Worm (Caenorhabditis elegans) whole organism, L3 larva: ENCODE measurements around the gene srh-183.

Experiments
- ceh-9 ChIP-seq: sonication (generic microtip); optimal IDR thresholded peaks from 2 replicates; lab custom pipeline; 2018; ENCODE audit warnings: missing biosample characterization, missing genetic modification characterization
- elt-1 ChIP-seq: fragments of 150-350 bp; optimal IDR thresholded peaks from 2 replicates; lab custom pipeline; 2014; ENCODE audit warnings: missing biosample characterization, missing genetic modification characterization
- elt-3 ChIP-seq, 3 experiments: fragments of 150-350 bp in 1 of 3; sonication (generic microtip) in 2 of 3; optimal IDR thresholded peaks; 2 replicates in 2 of 3; 4 replicates in 1 of 3; lab custom pipeline; 2014 to 2017; ENCODE audit warnings: missing biosample characterization in 3 of 3, missing genetic modification characterization in 3 of 3

ce11 chrV:19986788-19987187 is 8.7 kb upstream of the srh-183 start:
- TF ChIP-seq elt-3 (tag; optimal IDR thresholded peaks at IDR 0.05; lab: Kevin White, UChicago) (no peak), elt-1 (tag; lab: Kevin White, UChicago) (no peak), ceh-9 (tag; lab: Kevin White, UChicago) (no peak)
